Fruit fly (Drosophila melanogaster) S2 (cell line): ENCODE results near the gene kairos.

ENCODE experiments used
- CG8478 ChIP-seq: fragments of >200 bp; optimal IDR thresholded peaks from 2 replicates; lab custom pipeline; 2018
- CTCF ChIP-seq, 2 experiments: fragments of >200 bp; optimal IDR thresholded peaks; 2 replicates each; lab custom pipeline; 2018

DNA sequence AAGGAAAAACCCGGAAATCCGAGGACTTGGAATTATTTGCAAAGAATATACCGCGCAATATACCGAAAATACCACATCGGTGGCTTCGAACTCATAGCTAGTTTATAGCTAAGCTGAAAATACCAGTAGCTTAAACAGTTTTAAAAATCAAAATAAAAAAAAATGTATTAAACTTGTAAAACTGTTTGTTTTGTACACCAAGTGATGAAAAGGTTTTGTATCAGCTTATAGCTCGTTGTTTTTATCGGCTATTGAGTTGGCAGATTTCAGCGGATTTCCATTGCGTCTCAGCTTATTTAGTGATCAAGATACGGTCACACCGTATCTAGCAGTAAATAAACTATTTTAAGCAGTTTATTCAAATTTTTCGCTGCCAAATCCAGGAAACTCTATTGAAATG, 23.8 kb upstream of the kairos start, which contains the start of the genes por and CG6179:
- no peak for TF ChIP-seq CTCF (optimal IDR thresholded peaks at IDR 0.05; lab: Kevin White, UChicago)
- no peak for TF ChIP-seq CG8478
